Worm (Caenorhabditis elegans): ENCODE data around the gene T26E4.4.

DNA sequence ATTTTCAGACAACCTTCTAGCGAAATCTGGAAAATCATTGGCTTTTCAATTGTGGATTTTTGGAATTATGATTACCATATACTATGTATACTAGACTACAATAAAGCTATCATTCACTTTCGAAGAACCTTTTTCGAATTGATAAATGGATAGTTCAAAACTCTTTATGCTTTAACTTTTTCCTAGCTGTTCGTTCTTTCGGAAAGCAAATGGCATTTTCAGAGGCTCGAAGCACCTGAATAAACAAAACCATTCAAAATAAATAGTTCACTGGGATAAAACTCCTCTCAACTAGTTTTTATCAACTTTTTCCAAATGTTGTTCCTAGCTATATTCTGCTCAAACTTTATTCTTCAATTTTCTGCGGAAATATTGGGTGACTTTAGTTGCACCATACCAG lies 11.2 kb downstream of the T26E4.4 start, which contains the start of gene T26E4.2:
- TF ChIP-seq W03F9.2 (tag; optimal IDR thresholded peaks at IDR 0.05) (no peak), him-1 (tag; optimal IDR thresholded peaks at IDR 0.05) (no peak)

All from whole organism, L4/young adult.